Worm (Caenorhabditis elegans) whole organism, late embryonic: ENCODE data around the gene gos-28.

Experiments used
- C08G9.2 ChIP-seq: sonication (generic microtip); optimal IDR thresholded peaks from 2 replicates; lab custom pipeline; 2016; ENCODE audit warnings: mild to moderate bottlenecking, missing genetic modification characterization, moderate library complexity, missing compliant biosample characterization
- F13H6.1 ChIP-seq: sonication (generic microtip); optimal IDR thresholded peaks from 2 replicates; lab custom pipeline; 2016; ENCODE audit warnings: missing genetic modification characterization, missing compliant biosample characterization
- K09A11.1 ChIP-seq: sonication (generic microtip); optimal IDR thresholded peaks from 2 replicates; lab custom pipeline; 2017; ENCODE audit warnings: antibody characterized with exemption, mild to moderate bottlenecking, missing genetic modification characterization, missing compliant biosample characterization; ENCODE audit not compliant: insufficient read depth
- ahr-1 ChIP-seq: sonication (generic microtip); optimal IDR thresholded peaks from 2 replicates; lab custom pipeline; 2016; ENCODE audit warnings: missing genetic modification characterization, missing compliant biosample characterization
- ceh-14 ChIP-seq: sonication (generic microtip); optimal IDR thresholded peaks from 2 replicates; lab custom pipeline; 2016; ENCODE audit warnings: missing genotype, missing genetic modification characterization, missing compliant biosample characterization
- ceh-19 ChIP-seq: fragments of 200-800 bp; sonication (Bioruptor generic); optimal IDR thresholded peaks from 2 replicates; lab custom pipeline; 2018; ENCODE audit warnings: mild to moderate bottlenecking, missing genetic modification characterization, missing compliant biosample characterization
- ceh-24 ChIP-seq: sonication (generic microtip); optimal IDR thresholded peaks from 2 replicates; lab custom pipeline; 2016; ENCODE audit warnings: mild to moderate bottlenecking, missing genetic modification characterization, missing compliant biosample characterization
- ceh-30 ChIP-seq: fragments of 150-350 bp; optimal IDR thresholded peaks from 2 replicates; lab custom pipeline; 2014; ENCODE audit warnings: missing biosample characterization, missing genetic modification characterization
- ceh-31 ChIP-seq: sonication (generic microtip); optimal IDR thresholded peaks from 2 replicates; lab custom pipeline; 2016; ENCODE audit warnings: missing genetic modification characterization, missing compliant biosample characterization
- ceh-34 ChIP-seq: sonication (generic microtip); optimal IDR thresholded peaks from 2 replicates; lab custom pipeline; 2016; ENCODE audit warnings: mild to moderate bottlenecking, missing genetic modification characterization, missing compliant biosample characterization
- ceh-48 ChIP-seq: sonication (generic microtip); optimal IDR thresholded peaks from 2 replicates; lab custom pipeline; 2016; ENCODE audit warnings: missing genetic modification characterization, inconsistent platforms, missing compliant biosample characterization
- dmd-4 ChIP-seq: sonication (generic microtip); optimal IDR thresholded peaks from 2 replicates; lab custom pipeline; 2016; ENCODE audit warnings: borderline replicate concordance, missing genetic modification characterization, missing compliant biosample characterization
- elt-2 ChIP-seq: sonication (generic microtip); optimal IDR thresholded peaks from 2 replicates; lab custom pipeline; 2016; ENCODE audit warnings: missing genetic modification reagents, missing genetic modification characterization, missing compliant biosample characterization
- elt-4 ChIP-seq: sonication (generic microtip); optimal IDR thresholded peaks from 2 replicates; lab custom pipeline; 2016; ENCODE audit warnings: missing genetic modification characterization, missing compliant biosample characterization
- ets-4 ChIP-seq: sonication (generic microtip); optimal IDR thresholded peaks from 2 replicates; lab custom pipeline; 2016; ENCODE audit warnings: missing genetic modification characterization, missing compliant biosample characterization
- fax-1 ChIP-seq: sonication (generic microtip); optimal IDR thresholded peaks from 2 replicates; lab custom pipeline; 2016; ENCODE audit warnings: missing genotype, missing genetic modification characterization, missing compliant biosample characterization
- hlh-13 ChIP-seq: fragments of 200-800 bp; sonication (Bioruptor generic); optimal IDR thresholded peaks from 2 replicates; lab custom pipeline; 2018; ENCODE audit warnings: mild to moderate bottlenecking, missing genetic modification characterization, missing compliant biosample characterization
- hlh-15 ChIP-seq: sonication (generic microtip); optimal IDR thresholded peaks from 2 replicates; lab custom pipeline; 2016; ENCODE audit warnings: missing genetic modification characterization, missing compliant biosample characterization
- lin-11 ChIP-seq: fragments of 200-800 bp; sonication (Bioruptor generic); optimal IDR thresholded peaks from 2 replicates; lab custom pipeline; 2018; ENCODE audit warnings: mild to moderate bottlenecking, missing genetic modification characterization, missing compliant biosample characterization
- pha-4 ChIP-seq: fragments of 150-350 bp; optimal IDR thresholded peaks from 2 replicates; lab custom pipeline; 2018; ENCODE audit warnings: missing biosample characterization, missing genetic modification reagents, missing genetic modification characterization
- ref-2 ChIP-seq: sonication (generic microtip); optimal IDR thresholded peaks from 2 replicates; lab custom pipeline; 2016; ENCODE audit warnings: missing genetic modification characterization, missing compliant biosample characterization
- sox-2 ChIP-seq: fragments of 200-800 bp; sonication (Bioruptor generic); IDR thresholded peaks from 2 replicates; pipeline ENCODE4 v1.3.6; 2022; ENCODE audit warnings: missing genetic modification reagents, missing genetic modification characterization, missing compliant biosample characterization
- syd-9 ChIP-seq: sonication (generic microtip); optimal IDR thresholded peaks from 2 replicates; lab custom pipeline; 2016; ENCODE audit warnings: mild to moderate bottlenecking, missing genetic modification characterization, moderate library complexity, missing compliant biosample characterization
- tbx-2 ChIP-seq: sonication (generic microtip); optimal IDR thresholded peaks from 2 replicates; lab custom pipeline; 2016; ENCODE audit warnings: missing genetic modification characterization, missing compliant biosample characterization
- tbx-7 ChIP-seq: sonication (generic microtip); optimal IDR thresholded peaks from 2 replicates; lab custom pipeline; 2016; ENCODE audit warnings: missing genotype, missing genetic modification characterization, missing compliant biosample characterization
- ttx-3 ChIP-seq: sonication (generic microtip); optimal IDR thresholded peaks from 2 replicates; lab custom pipeline; 2016; ENCODE audit warnings: missing genetic modification reagents, missing genetic modification characterization, missing compliant biosample characterization
- unc-3 ChIP-seq, 2 experiments: fragments of 200-800 bp in 1 of 2; sonication (Bioruptor generic) in 1 of 2; sonication (generic microtip) in 1 of 2; conservative IDR thresholded peaks in 1 of 2; optimal IDR thresholded peaks in 1 of 2; 2 replicates each; pipeline versions ENCODE4 v1.3.6 to Lab custom; 2016 to 2022; ENCODE audit warnings: missing compliant biosample characterization in 2 of 2, missing genetic modification characterization in 2 of 2, missing genetic modification reagents in 1 of 2
- unc-55 ChIP-seq: sonication (generic microtip); optimal IDR thresholded peaks from 2 replicates; lab custom pipeline; 2017; ENCODE audit warnings: missing biosample characterization, missing genetic modification reagents, missing genetic modification characterization
- unc-86 ChIP-seq: sonication (generic microtip); optimal IDR thresholded peaks from 2 replicates; lab custom pipeline; 2016; ENCODE audit warnings: missing genetic modification characterization, missing compliant biosample characterization
- zip-5 ChIP-seq: sonication (generic microtip); optimal IDR thresholded peaks from 2 replicates; lab custom pipeline; 2016; ENCODE audit warnings: missing genetic modification characterization, missing compliant biosample characterization

The gos-28 gene

ce11 chrIII:7349075-7349474 is at the start of gene gos-28:
gos-28 (minus strand) TSS chrIII:7349175.
- TF ChIP-seq lin-11 (tag; lab: Kevin White, UChicago) (no peak), hlh-15 (tag; lab: Kevin White, UChicago) (no peak), unc-55 (GFP tag; lab: Kevin White, UChicago) (no peak), ceh-31 (tag; lab: Kevin White, UChicago) (no peak), unc-3 (GFP tag; conservative IDR thresholded peaks at IDR 0.05; lab: Robert Waterston, UW) (no peak), unc-3 (tag; optimal IDR thresholded peaks at IDR 0.05; lab: Kevin White, UChicago) (no peak), elt-2 (tag; lab: Kevin White, UChicago) (no peak), elt-4 (tag; lab: Kevin White, UChicago) (no peak), ceh-24 (tag; lab: Kevin White, UChicago) (no peak), hlh-13 (GFP tag; lab: Kevin White, UChicago) (no peak), syd-9 (tag; lab: Kevin White, UChicago) (no peak), pha-4 (tag; lab: Kevin White, UChicago) (no peak), ceh-48 (no peak)

DNA sequence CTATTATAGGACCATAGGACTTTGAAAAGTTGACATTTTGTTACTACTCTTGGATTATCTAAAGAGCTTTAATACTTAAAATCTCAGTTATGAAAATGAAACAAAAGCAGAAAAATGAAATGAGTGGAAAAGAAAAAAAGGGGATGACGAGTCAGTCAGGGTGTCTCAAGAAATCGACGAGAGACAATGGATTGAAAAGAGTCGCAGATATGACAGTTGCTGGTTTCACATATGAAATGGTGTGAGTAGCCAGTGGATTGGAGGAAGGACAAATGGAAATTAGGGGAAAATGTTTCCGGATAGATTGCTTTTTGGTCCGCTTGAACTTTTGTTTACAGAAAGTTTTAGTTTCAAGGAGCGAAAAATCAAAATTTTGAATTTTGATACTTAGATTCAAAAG is 48.2 kb upstream of the gos-28 start:
- no peak for TF ChIP-seq sox-2 (GFP tag; lab: Robert Waterston, UW)
- no peak for TF ChIP-seq ceh-19 (GFP tag; lab: Kevin White, UChicago)
- TF ChIP-seq elt-2 (tag; lab: Kevin White, UChicago): no peak
- TF ChIP-seq hlh-13 (GFP tag; lab: Kevin White, UChicago): no peak
- no peak for TF ChIP-seq ceh-14 (tag; lab: Kevin White, UChicago)
- TF ChIP-seq unc-86 (tag; lab: Kevin White, UChicago): no peak
- TF ChIP-seq dmd-4 (tag; lab: Kevin White, UChicago): no peak
- TF ChIP-seq zip-5 (tag; lab: Kevin White, UChicago): no peak
- no peak for TF ChIP-seq ref-2 (tag; lab: Kevin White, UChicago)

DNA sequence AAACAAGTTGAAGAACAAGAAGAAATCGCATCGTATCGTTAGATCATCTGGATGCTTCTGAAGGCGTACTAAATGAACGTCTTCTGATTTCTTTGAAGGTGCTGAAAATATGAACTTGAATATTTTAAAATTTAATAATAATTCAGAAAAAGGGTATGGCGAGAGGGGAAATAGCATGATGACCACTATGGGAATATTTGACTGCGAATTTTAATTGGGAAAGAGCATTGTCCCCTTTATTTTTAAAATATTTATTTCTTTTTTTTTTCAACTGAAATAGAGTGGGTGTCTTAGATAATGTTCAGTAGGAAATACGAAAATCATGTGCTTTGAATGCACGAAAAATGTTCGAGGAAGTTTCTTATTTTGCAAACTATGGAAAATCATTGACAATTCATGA is 46.4 kb upstream of the gos-28 start, which contains the start of gene lgc-50:
lgc-50 (minus strand) TSS at position 101 of the 400 bp plus-strand sequence.
- TF ChIP-seq F13H6.1 (tag; lab: Kevin White, UChicago) (no peak), K09A11.1 (no peak)
- TF ChIP-seq, all 69 proteins: peak for 0

- TF ChIP-seq ttx-3: no peak
- no peak for TF ChIP-seq unc-55 (GFP tag; lab: Kevin White, UChicago)
- TF ChIP-seq elt-2 (tag; lab: Kevin White, UChicago): no peak
- no peak for TF ChIP-seq F13H6.1 (tag; lab: Kevin White, UChicago)
Measured at ce11 chrIII:7387359-7387758, 38.4 kb upstream of the gos-28 start.

ce11 chrIII:7386539-7386938 is 37.6 kb upstream of the gos-28 start:
- peak; percentile 27 for TF ChIP-seq tbx-2 (tag; lab: Kevin White, UChicago)
- TF ChIP-seq, all 69 proteins: peak for 1; not testable (repeated sequence) for 68

ce11 chrIII:7385929-7386328 is 37.0 kb upstream of the gos-28 start, which contains the start of gene trd-1:
trd-1 (plus strand) TSS chrIII:7386229.
- TF ChIP-seq tbx-2 (tag; lab: Kevin White, UChicago) (no peak), ceh-48 (no peak), ceh-34 (no peak), fax-1 (no peak), unc-55 (GFP tag; lab: Kevin White, UChicago) (no peak), C08G9.2 (tag; lab: Kevin White, UChicago) (no peak), ets-4 (tag; lab: Kevin White, UChicago) (no peak)

- TF ChIP-seq ceh-30 (tag; lab: Kevin White, UChicago) (no peak), tbx-7 (tag; lab: Kevin White, UChicago) (no peak), ahr-1 (tag; lab: Kevin White, UChicago) (no peak)
Measured at ce11 chrIII:7383733-7384132, 34.8 kb upstream of the gos-28 start, which contains the start of gene tbp-1. tbp-1 (plus strand) TSS chrIII:7384033.
